Fruit fly (Drosophila melanogaster): ENCODE measurements around the gene Rpn13R.

Rpn13R gene

DNA sequence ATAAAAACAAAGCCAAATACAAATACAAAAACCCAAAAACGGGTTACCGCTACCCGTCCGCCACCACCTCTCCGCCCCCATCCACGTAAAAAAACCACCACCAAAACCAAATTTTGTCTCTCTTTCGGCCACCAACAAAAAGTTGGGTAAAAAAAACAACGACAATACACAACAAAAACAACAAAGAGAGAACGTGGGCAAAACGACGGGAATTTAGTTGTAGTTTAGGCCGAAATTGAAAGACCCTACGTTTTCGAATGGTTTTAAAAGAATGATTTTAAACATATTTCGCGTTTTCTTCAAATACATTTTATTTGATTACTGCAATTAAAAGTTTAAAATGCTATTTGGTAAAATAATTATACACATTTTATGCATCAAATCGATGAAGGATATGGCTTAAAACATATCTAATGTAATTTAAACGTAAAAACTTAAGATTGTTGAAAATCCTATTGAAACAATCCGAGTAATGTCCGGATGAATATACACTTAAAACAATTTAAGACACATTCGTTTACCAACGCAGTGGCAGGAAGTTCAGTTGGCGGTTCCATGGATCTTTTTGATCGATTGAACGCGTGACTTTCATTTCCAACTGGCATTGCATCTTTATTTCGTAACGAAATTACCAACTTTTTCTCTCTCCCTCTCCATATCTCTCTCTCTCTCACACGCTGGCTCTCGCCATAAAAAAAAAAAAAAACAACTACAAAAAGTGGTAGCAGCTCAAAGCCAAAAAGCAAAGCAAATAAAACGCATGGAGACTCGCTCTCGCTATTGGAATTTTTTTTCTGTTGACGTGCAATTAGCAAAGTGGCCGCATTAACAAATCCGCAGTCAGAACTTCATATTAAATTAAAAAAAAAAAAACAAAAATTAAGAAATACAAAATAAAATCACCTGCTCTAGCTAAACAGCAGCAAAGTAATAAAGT lies 44.7 kb upstream of the Rpn13R start:
- peak; percentile 44 for TF ChIP-seq tap (tag; optimal IDR thresholded peaks at IDR 0.05)
- TF ChIP-seq CG9215 (GFP tag; IDR thresholded peaks at IDR 0.05): 0 out of 2 replicates have a peak, but pooled peaks have one; percentile 34
- TF ChIP-seq CG1603 (tag; optimal IDR thresholded peaks at IDR 0.05): peak; percentile 47
- peak; percentile 28 for TF ChIP-seq CG8089 (GFP tag; optimal IDR thresholded peaks at IDR 0.05)
- peak in 1 of 2 experiments; percentile 72 for TF ChIP-seq Hr51 (GFP tag; optimal IDR thresholded peaks at IDR 0.05)
- peak; percentile 40 for TF ChIP-seq nau (GFP tag; optimal IDR thresholded peaks at IDR 0.05)
- peak; percentile 29 for TF ChIP-seq CG6765 (GFP tag; optimal IDR thresholded peaks at IDR 0.05)
- TF ChIP-seq pum (GFP tag; optimal IDR thresholded peaks at IDR 0.05): peak; percentile 8
- no peak for TF ChIP-seq ara (GFP tag; IDR thresholded peaks at IDR 0.05)
- TF ChIP-seq CG9817 (tag; optimal IDR thresholded peaks at IDR 0.05): peak; percentile 32
- peak; percentile 29 for TF ChIP-seq sug (tag; optimal IDR thresholded peaks at IDR 0.05)
- no peak for TF ChIP-seq bigmax (GFP tag; optimal IDR thresholded peaks at IDR 0.05)
- no peak for TF ChIP-seq jigr1 (GFP tag; IDR thresholded peaks at IDR 0.05)
- TF ChIP-seq crp (GFP tag; optimal IDR thresholded peaks at IDR 0.05): no peak
- TF ChIP-seq CG12744 (GFP tag; optimal IDR thresholded peaks at IDR 0.05): peak; percentile 3
- TF ChIP-seq Dp (GFP tag; optimal IDR thresholded peaks at IDR 0.05): no peak
- TF ChIP-seq pnt (GFP tag; optimal IDR thresholded peaks at IDR 0.05): peak; percentile 41
- no peak for TF ChIP-seq stwl (tag; optimal IDR thresholded peaks at IDR 0.05)
- no peak for TF ChIP-seq aop (GFP tag; IDR thresholded peaks at IDR 0.05)
- TF ChIP-seq lab (GFP tag; optimal IDR thresholded peaks at IDR 0.05): peak; percentile 63
- TF ChIP-seq CG7556 (GFP tag; optimal IDR thresholded peaks at IDR 0.05): peak; percentile 75
- peak; percentile 70 for TF ChIP-seq Sox102F (GFP tag; optimal IDR thresholded peaks at IDR 0.05)
- peak; percentile 16 for TF ChIP-seq Camta (GFP tag; optimal IDR thresholded peaks at IDR 0.05)
- peak; percentile 82 for TF ChIP-seq CG18262 (tag; optimal IDR thresholded peaks at IDR 0.05)
- peak; percentile 5 for TF ChIP-seq Dip3 (GFP tag; optimal IDR thresholded peaks at IDR 0.05)
- TF ChIP-seq CG32532 (GFP tag; IDR thresholded peaks at IDR 0.05): peak; percentile 34; the same call in 1 of the 2 replicates
- TF ChIP-seq Doc3 (GFP tag; IDR thresholded peaks at IDR 0.05; ENCODE audit: partially characterized antibody): no peak
- no peak for TF ChIP-seq prd (optimal IDR thresholded peaks at IDR 0.05)
- peak; percentile 36; the same call in 1 of the 3 replicates for TF ChIP-seq prd (GFP tag; IDR thresholded peaks at IDR 0.05)
- TF ChIP-seq scrt (GFP tag; optimal IDR thresholded peaks at IDR 0.05): peak; percentile 26
- peak; percentile 12 for TF ChIP-seq gcm (GFP tag; optimal IDR thresholded peaks at IDR 0.05)
- TF ChIP-seq CG8281 (tag; optimal IDR thresholded peaks at IDR 0.05): peak; percentile 3
- no peak for TF ChIP-seq gt (GFP tag; IDR thresholded peaks at IDR 0.05)
- TF ChIP-seq CG6689 (GFP tag; IDR thresholded peaks at IDR 0.05): peak; percentile 46; the same call in 1 of the 2 replicates
- TF ChIP-seq CG5180 (GFP tag; optimal IDR thresholded peaks at IDR 0.05): peak; percentile 33
- TF ChIP-seq CG9727 (GFP tag; optimal IDR thresholded peaks at IDR 0.05): peak; percentile 71
- peak; percentile 36 for TF ChIP-seq en (GFP tag; optimal IDR thresholded peaks at IDR 0.05)
- peak; percentile 48 for TF ChIP-seq her (GFP tag; optimal IDR thresholded peaks at IDR 0.05)
- peak; percentile 73 for TF ChIP-seq CG7839 (tag; optimal IDR thresholded peaks at IDR 0.05)
- TF ChIP-seq CHES-1-like (GFP tag; optimal IDR thresholded peaks at IDR 0.05): peak; percentile 24
- peak; percentile 57 for TF ChIP-seq Chrac-16 (GFP tag; optimal IDR thresholded peaks at IDR 0.05)
- no peak for TF ChIP-seq sc (optimal IDR thresholded peaks at IDR 0.05)
- TF ChIP-seq sc (GFP tag; optimal IDR thresholded peaks at IDR 0.05): peak; percentile 23
- TF ChIP-seq CG4820 (GFP tag; optimal IDR thresholded peaks at IDR 0.05): peak; percentile 45
- peak; percentile 34 for TF ChIP-seq CG7786 (GFP tag; optimal IDR thresholded peaks at IDR 0.05)
- peak; percentile 55 for TF ChIP-seq Abd-B (GFP tag; optimal IDR thresholded peaks at IDR 0.05)
- TF ChIP-seq eve (GFP tag; optimal IDR thresholded peaks at IDR 0.05): peak in 1 of 2 experiments; percentile 84
- TF ChIP-seq ems (GFP tag; optimal IDR thresholded peaks at IDR 0.05): peak; percentile 21
